Fruit fly (Drosophila melanogaster): ENCODE measurements around the gene snRNP-U1-70K.

Gene snRNP-U1-70K

DNA sequence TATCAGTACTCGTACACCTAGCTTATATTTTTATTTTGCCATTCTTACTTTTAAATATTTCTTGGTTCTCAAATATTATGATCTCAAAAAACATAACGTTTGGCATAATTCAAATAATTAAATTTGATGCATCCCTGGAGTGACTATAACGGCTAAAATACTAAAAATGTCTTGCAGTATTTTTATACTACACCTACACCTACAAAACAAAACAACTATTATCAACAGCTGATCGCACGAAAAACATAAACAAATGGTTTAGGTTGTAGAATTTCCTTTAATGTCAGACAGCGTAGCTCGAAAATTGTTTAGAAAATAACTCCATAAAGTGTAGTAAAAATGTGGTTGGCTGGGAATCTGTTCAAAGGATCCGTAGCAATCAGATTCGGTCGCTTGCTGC, 41.6 kb upstream of the snRNP-U1-70K start, which contains the start of gene CG43322 (continued):
- TF ChIP-seq Myb (GFP tag; optimal IDR thresholded peaks at IDR 0.05) (peak; percentile 92), CG14710 (tag; optimal IDR thresholded peaks at IDR 0.05) (peak; percentile 6), trem (tag; optimal IDR thresholded peaks at IDR 0.05) (peak; percentile 18), pzg (GFP tag; optimal IDR thresholded peaks at IDR 0.05) (peak; percentile 37), bsh (GFP tag; optimal IDR thresholded peaks at IDR 0.05) (no peak), jumu (GFP tag; optimal IDR thresholded peaks at IDR 0.05) (no peak), CG34224 (GFP tag; IDR thresholded peaks at IDR 0.05; ENCODE audit: partially characterized antibody) (0 out of 3 replicates have a peak, but pooled peaks have one; percentile 17), CG5953 (GFP tag; IDR thresholded peaks at IDR 0.05) (no peak), Dll (GFP tag; IDR thresholded peaks at IDR 0.05; ENCODE audit: partially characterized antibody) (peak; percentile 34; the same call in 1 of the 4 replicates)

DNA sequence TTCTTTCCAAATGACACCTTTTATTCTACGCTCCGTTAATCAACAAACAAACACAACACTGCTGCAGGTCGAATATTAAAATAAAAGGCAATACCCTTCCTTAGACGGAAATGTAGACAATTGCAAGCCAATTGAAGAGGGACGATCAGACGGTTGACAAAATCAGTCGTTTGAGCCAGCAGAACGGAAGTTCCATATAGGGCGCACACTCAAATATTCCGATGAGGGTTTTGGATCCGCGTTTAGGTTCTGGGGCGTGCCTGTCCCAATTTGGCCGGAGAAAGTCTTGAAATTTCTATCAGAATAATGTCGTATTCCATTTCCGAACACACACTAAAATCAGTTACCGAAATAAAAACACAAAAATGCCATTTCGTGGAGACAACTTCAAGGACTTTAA, 40.4 kb upstream of the snRNP-U1-70K start, which contains the start of gene CG43321:
CG43321 (plus strand) TSS at position 301 of the 400 bp plus-strand sequence.
- no peak for TF ChIP-seq B-H2 (GFP tag; optimal IDR thresholded peaks at IDR 0.05)
- no peak for TF ChIP-seq Atf6 (GFP tag; IDR thresholded peaks at IDR 0.05)
- TF ChIP-seq Nf-YA (GFP tag; IDR thresholded peaks at IDR 0.05), result no peak
- no peak for TF ChIP-seq CG10147 (GFP tag; optimal IDR thresholded peaks at IDR 0.05)
- no peak for TF ChIP-seq CG7556 (GFP tag; optimal IDR thresholded peaks at IDR 0.05)
- no peak for TF ChIP-seq trem (tag; optimal IDR thresholded peaks at IDR 0.05)
- TF ChIP-seq wor (GFP tag; IDR thresholded peaks at IDR 0.05), result no peak
- TF ChIP-seq CG12219 (GFP tag; optimal IDR thresholded peaks at IDR 0.05), result no peak
- no peak for TF ChIP-seq CG10267 (tag; optimal IDR thresholded peaks at IDR 0.05)
- TF ChIP-seq MBD-R2 (GFP tag; IDR thresholded peaks at IDR 0.05), result no peak
- TF ChIP-seq en (GFP tag; optimal IDR thresholded peaks at IDR 0.05), result no peak
- no peak for TF ChIP-seq insv (GFP tag; optimal IDR thresholded peaks at IDR 0.05)
- TF ChIP-seq ac (GFP tag; optimal IDR thresholded peaks at IDR 0.05), result no peak
- no peak for TF ChIP-seq CG33213 (GFP tag; optimal IDR thresholded peaks at IDR 0.05)
- no peak for TF ChIP-seq gsb-n (tag; optimal IDR thresholded peaks at IDR 0.05)
- no peak for TF ChIP-seq Opbp (GFP tag; IDR thresholded peaks at IDR 0.05; ENCODE audit: partially characterized antibody)

DNA sequence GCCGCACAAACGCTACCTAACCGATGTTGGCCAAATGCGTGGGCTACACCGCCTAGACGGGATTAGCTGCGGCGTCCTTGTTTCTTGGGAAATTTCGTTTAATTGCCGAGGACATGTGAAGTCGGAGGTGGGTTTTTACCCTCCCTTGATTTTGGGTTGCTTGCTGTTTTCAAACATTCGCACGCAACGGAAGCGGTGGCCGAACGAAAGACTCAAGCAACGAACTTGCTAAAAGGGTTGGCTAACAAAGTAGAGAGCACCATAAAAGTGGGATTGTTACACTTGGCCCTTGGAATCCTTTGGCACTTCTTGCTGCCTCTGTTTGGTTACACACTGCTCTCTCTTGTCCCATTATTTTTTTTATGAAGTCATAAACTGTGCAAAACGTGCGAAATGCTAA, 39.0 kb upstream of the snRNP-U1-70K start:
- TF ChIP-seq CG10431 (GFP tag; optimal IDR thresholded peaks at IDR 0.05), result no peak
- TF ChIP-seq cad (GFP tag; optimal IDR thresholded peaks at IDR 0.05), result peak; percentile 80
- no peak for TF ChIP-seq otp (GFP tag; IDR thresholded peaks at IDR 0.05)
- no peak for TF ChIP-seq Fer1 (GFP tag; optimal IDR thresholded peaks at IDR 0.05)
- no peak for TF ChIP-seq dan (GFP tag; IDR thresholded peaks at IDR 0.05)
- no peak for TF ChIP-seq CG4282 (GFP tag; optimal IDR thresholded peaks at IDR 0.05)
- TF ChIP-seq CG7839 (tag; optimal IDR thresholded peaks at IDR 0.05), result no peak
- TF ChIP-seq CG10543 (GFP tag; optimal IDR thresholded peaks at IDR 0.05), result no peak
- TF ChIP-seq CG17829 (tag; optimal IDR thresholded peaks at IDR 0.05), result no peak
- TF ChIP-seq slbo (GFP tag; IDR thresholded peaks at IDR 0.05), result no peak
- peak; percentile 18 for TF ChIP-seq CG15479 (GFP tag; optimal IDR thresholded peaks at IDR 0.05)
- TF ChIP-seq NC2α (GFP tag; optimal IDR thresholded peaks at IDR 0.05), result no peak
- no peak for TF ChIP-seq chn (GFP tag; optimal IDR thresholded peaks at IDR 0.05)
- no peak for TF ChIP-seq CG2875 (GFP tag; optimal IDR thresholded peaks at IDR 0.05)
- no peak for TF ChIP-seq trem (tag; optimal IDR thresholded peaks at IDR 0.05)
- TF ChIP-seq Kr (GFP tag; optimal IDR thresholded peaks at IDR 0.05), result peak; percentile 51
- no peak for TF ChIP-seq CG10654 (GFP tag; optimal IDR thresholded peaks at IDR 0.05)
- no peak for TF ChIP-seq YL-1 (GFP tag; optimal IDR thresholded peaks at IDR 0.05)
- TF ChIP-seq CG31388 (GFP tag; optimal IDR thresholded peaks at IDR 0.05), result no peak
- TF ChIP-seq zen (tag; optimal IDR thresholded peaks at IDR 0.05), result peak; percentile 68
- TF ChIP-seq HHEX (GFP tag; optimal IDR thresholded peaks at IDR 0.05), result no peak
- TF ChIP-seq tll (GFP tag; optimal IDR thresholded peaks at IDR 0.05), result peak in 1 of 2 experiments; percentile 81
